Worm (Caenorhabditis elegans): ENCODE results near the gene neg-1.

Gene neg-1

ce11 chrV:4371309-4371933, 3.3 kb downstream of the neg-1 start, which contains the start of the genes gmpr-1 and fipp-1:
Gene gmpr-1, minus strand, starts transcription at chrV:4371383.
Gene fipp-1, plus strand, starts transcription at chrV:4371807.
- no peak for TF ChIP-seq che-1 (tag; optimal IDR thresholded peaks at IDR 0.05)
- no peak for TF ChIP-seq lin-11 (tag; optimal IDR thresholded peaks at IDR 0.05)
- TF ChIP-seq ztf-16 (tag; optimal IDR thresholded peaks at IDR 0.05) = no peak
- TF ChIP-seq F13H6.1 (tag; optimal IDR thresholded peaks at IDR 0.05) = no peak
- no peak for TF ChIP-seq ceh-9 (tag; optimal IDR thresholded peaks at IDR 0.05)
- peak; percentile 32 for TF ChIP-seq elt-2 (tag; optimal IDR thresholded peaks at IDR 0.05)
- TF ChIP-seq ceh-22 (tag; optimal IDR thresholded peaks at IDR 0.05) = no peak
- TF ChIP-seq hlh-6 (tag; optimal IDR thresholded peaks at IDR 0.05) = no peak
- no peak for TF ChIP-seq C38D4.7 (GFP tag; optimal IDR thresholded peaks at IDR 0.05)
- TF ChIP-seq ceh-6 (GFP tag; optimal IDR thresholded peaks at IDR 0.05) = no peak
- TF ChIP-seq K09A11.1 (tag; optimal IDR thresholded peaks at IDR 0.05; ENCODE audit: insufficient read depth) = no peak
- TF ChIP-seq ahr-1 (tag; optimal IDR thresholded peaks at IDR 0.05) = no peak
- TF ChIP-seq T23F11.4 (GFP tag; optimal IDR thresholded peaks at IDR 0.05) = no peak
- TF ChIP-seq ceh-45 (GFP tag; IDR thresholded peaks at IDR 0.05) = no peak
- no peak for TF ChIP-seq pax-1 (tag; optimal IDR thresholded peaks at IDR 0.05)
- peak; percentile 29 for TF ChIP-seq nfya-1 (tag; optimal IDR thresholded peaks at IDR 0.05)
- no peak for TF ChIP-seq K02D7.2 (tag; optimal IDR thresholded peaks at IDR 0.05)
- no peak for TF ChIP-seq fkh-6 (tag; optimal IDR thresholded peaks at IDR 0.05)
- TF ChIP-seq pros-1 (tag; optimal IDR thresholded peaks at IDR 0.05) = no peak
- no peak for TF ChIP-seq ceh-18 (tag; optimal IDR thresholded peaks at IDR 0.05)
- TF ChIP-seq ceh-14 (tag; optimal IDR thresholded peaks at IDR 0.05) = peak; percentile 22
- no peak for TF ChIP-seq ceh-2 (tag; optimal IDR thresholded peaks at IDR 0.05)
- no peak for TF ChIP-seq sox-4 (tag; optimal IDR thresholded peaks at IDR 0.05)
- TF ChIP-seq ceh-31 (tag; optimal IDR thresholded peaks at IDR 0.05) = peak; percentile 12
- TF ChIP-seq unc-86 (tag; optimal IDR thresholded peaks at IDR 0.05) = no peak
- TF ChIP-seq madf-2 (tag; optimal IDR thresholded peaks at IDR 0.05) = no peak
- TF ChIP-seq unc-42 (tag; optimal IDR thresholded peaks at IDR 0.05) = peak; percentile 43
- no peak for TF ChIP-seq pat-9 (tag; optimal IDR thresholded peaks at IDR 0.05)
- TF ChIP-seq syd-9 (tag; optimal IDR thresholded peaks at IDR 0.05) = no peak
- no peak for TF ChIP-seq unc-3 (GFP tag; conservative IDR thresholded peaks at IDR 0.05)
- no peak for TF ChIP-seq unc-3 (tag; optimal IDR thresholded peaks at IDR 0.05)
- no peak for TF ChIP-seq tbx-2 (tag; optimal IDR thresholded peaks at IDR 0.05)
- TF ChIP-seq pha-4 (tag; optimal IDR thresholded peaks at IDR 0.05) = no peak
- TF ChIP-seq gmeb-2 (tag; optimal IDR thresholded peaks at IDR 0.05) = no peak
- TF ChIP-seq sox-2 (GFP tag; IDR thresholded peaks at IDR 0.05) = no peak
- no peak for TF ChIP-seq lim-6 (tag; optimal IDR thresholded peaks at IDR 0.05)

DNA sequence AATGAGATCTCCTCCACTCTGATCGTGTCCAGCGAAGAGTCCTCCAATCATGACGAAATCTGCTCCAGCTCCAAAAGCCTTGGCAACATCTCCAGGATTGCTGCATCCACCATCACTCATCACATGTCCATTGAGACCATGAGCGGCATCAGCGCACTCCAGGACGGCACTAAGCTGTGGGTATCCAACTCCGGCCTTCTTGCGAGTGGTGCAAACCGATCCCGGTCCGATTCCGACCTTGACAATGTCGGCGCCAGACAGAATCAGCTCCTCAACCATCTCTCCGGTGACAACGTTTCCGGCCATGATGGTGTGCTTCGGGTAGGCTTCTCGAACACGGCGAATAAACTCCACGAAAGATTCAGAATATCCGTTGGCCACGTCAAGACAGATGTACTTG, 4.2 kb downstream of the neg-1 start:
- no peak for TF ChIP-seq K02D7.2 (tag; optimal IDR thresholded peaks at IDR 0.05)
- TF ChIP-seq T23F11.4 (GFP tag; optimal IDR thresholded peaks at IDR 0.05) = no peak
- no peak for TF ChIP-seq F13H6.1 (tag; optimal IDR thresholded peaks at IDR 0.05)
- TF ChIP-seq fax-1 (tag; optimal IDR thresholded peaks at IDR 0.05) = no peak
- TF ChIP-seq nfya-1 (tag; optimal IDR thresholded peaks at IDR 0.05) = no peak
- TF ChIP-seq ttx-3 (tag; optimal IDR thresholded peaks at IDR 0.05) = no peak
- no peak for TF ChIP-seq dmd-4 (tag; optimal IDR thresholded peaks at IDR 0.05; ENCODE audit: borderline replicate concordance)
- TF ChIP-seq ceh-30 (tag; optimal IDR thresholded peaks at IDR 0.05) = no peak

DNA sequence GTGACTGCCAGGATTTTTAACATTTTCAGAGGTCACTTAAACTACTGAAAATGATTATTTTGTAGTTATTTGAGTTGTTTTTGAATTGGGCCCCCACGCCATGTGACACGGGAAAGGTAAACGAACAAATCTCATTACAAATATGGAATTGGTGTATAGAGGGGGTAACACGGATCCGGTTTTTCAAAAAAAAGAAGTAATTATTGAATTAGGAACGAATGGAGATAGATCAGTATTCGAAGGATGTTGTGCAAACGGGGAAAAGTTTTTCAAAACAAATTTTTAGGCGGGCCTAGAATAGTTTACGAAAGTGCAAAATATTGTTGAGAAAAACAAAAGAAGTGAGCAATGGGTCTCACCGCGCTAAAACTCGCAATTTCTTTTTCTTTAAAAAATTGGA, 8.2 kb downstream of the neg-1 start, which contains the start of gene F32D1.11:
F32D1.11 (minus strand) TSS at position 101 of the 400 bp plus-strand sequence.
- no peak for TF ChIP-seq lin-11 (tag; optimal IDR thresholded peaks at IDR 0.05)
- TF ChIP-seq ceh-31 (tag; optimal IDR thresholded peaks at IDR 0.05) = no peak
- no peak for TF ChIP-seq ceh-34 (tag; optimal IDR thresholded peaks at IDR 0.05)
- TF ChIP-seq lim-6 (tag; optimal IDR thresholded peaks at IDR 0.05) = no peak
- no peak for TF ChIP-seq tbx-2 (tag; optimal IDR thresholded peaks at IDR 0.05)
- TF ChIP-seq ceh-24 (tag; optimal IDR thresholded peaks at IDR 0.05) = no peak
- no peak for TF ChIP-seq dve-1 (tag; optimal IDR thresholded peaks at IDR 0.05)
- no peak for TF ChIP-seq ceh-18 (tag; optimal IDR thresholded peaks at IDR 0.05)
- no peak for TF ChIP-seq fkh-6 (tag; optimal IDR thresholded peaks at IDR 0.05)
- TF ChIP-seq hlh-8 (tag; optimal IDR thresholded peaks at IDR 0.05) = no peak
- TF ChIP-seq ceh-48 (tag; optimal IDR thresholded peaks at IDR 0.05) = no peak
- no peak for TF ChIP-seq dmd-4 (tag; optimal IDR thresholded peaks at IDR 0.05; ENCODE audit: borderline replicate concordance)
- no peak for TF ChIP-seq C08G9.2 (tag; optimal IDR thresholded peaks at IDR 0.05)
- no peak for TF ChIP-seq T23F11.4 (GFP tag; optimal IDR thresholded peaks at IDR 0.05)
- TF ChIP-seq pha-4 (tag; optimal IDR thresholded peaks at IDR 0.05) = no peak
- no peak for TF ChIP-seq mec-3 (tag; optimal IDR thresholded peaks at IDR 0.05; ENCODE audit: borderline replicate concordance)
- no peak for TF ChIP-seq nhr-232 (tag; optimal IDR thresholded peaks at IDR 0.05)
- no peak for TF ChIP-seq ceh-45 (GFP tag; IDR thresholded peaks at IDR 0.05)
- no peak for TF ChIP-seq unc-42 (tag; optimal IDR thresholded peaks at IDR 0.05)
- no peak for TF ChIP-seq eyg-1 (tag; optimal IDR thresholded peaks at IDR 0.05)

Data from whole organism, late embryonic.